Worm (Caenorhabditis elegans): ENCODE measurements around the gene W09D10.5.

W09D10.5 gene

DNA sequence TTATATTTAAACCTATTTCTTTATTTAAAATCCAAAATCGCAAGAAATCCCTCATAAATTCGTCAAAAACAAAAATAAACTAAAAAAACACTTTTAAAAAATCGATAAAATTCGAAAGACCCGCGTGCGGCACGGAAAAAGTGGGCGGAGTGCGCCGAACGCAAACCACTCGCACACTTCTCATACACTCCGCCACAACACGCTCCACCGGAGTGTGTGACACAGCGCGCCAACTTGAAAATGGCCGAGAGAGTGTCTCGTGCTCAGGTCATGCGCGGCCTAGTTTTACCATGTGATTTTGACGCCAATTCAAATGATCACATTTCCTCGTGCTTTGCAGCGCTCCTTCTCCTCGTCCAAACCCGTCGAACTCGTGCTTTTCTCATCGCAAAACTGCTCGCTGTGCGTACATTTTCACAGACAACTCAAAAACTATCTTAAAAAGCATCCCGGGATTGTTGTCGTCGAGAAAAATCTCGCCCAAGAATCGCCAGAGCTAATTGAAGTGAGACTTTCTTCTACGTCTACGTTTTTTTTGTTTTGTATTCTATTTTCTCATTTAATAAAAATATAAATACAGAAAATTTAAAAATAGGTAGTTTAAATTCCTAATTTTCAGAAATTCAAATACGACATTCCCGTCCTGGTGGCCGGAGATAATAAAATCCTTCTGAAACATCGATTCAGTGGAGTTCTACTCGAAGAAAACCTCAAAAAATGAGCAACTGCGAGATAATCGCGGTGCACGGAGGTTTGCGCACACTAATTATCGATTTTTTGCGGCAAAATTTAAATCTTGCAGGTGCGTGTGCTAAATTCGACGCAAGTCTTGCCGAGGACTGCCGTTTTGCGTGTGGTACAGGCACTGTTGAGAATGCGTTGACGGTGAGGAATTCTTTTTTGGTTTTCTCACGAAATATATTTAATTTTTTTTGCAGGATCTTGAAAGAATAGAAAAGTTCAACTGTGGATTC is 48.0 kb upstream of the W09D10.5 start, which contains the start of gene tasp-1 (continued):
- peak; percentile 96 for TF ChIP-seq snpc-1.3 (tag; optimal IDR thresholded peaks at IDR 0.05; ENCODE audit: insufficient read depth)
- TF ChIP-seq ceh-100 (GFP tag; IDR thresholded peaks at IDR 0.05) = peak; percentile 98
- peak; percentile 100 for TF ChIP-seq pbrm-1 (GFP tag; IDR thresholded peaks at IDR 0.05)
- TF ChIP-seq attf-5 (GFP tag; optimal IDR thresholded peaks at IDR 0.05) = peak; percentile 100
- TF ChIP-seq lir-1 (GFP tag; conservative IDR thresholded peaks at IDR 0.05) = peak; percentile 100
- TF ChIP-seq dpl-1 (GFP tag; optimal IDR thresholded peaks at IDR 0.05) = peak; percentile 100
- TF ChIP-seq D2030.7 (GFP tag; IDR thresholded peaks at IDR 0.05) = peak; percentile 98
- TF ChIP-seq K11D2.4 (GFP tag; IDR thresholded peaks at IDR 0.05) = peak; percentile 100
- TF ChIP-seq ceh-58 (GFP tag; IDR thresholded peaks at IDR 0.05) = peak; percentile 97
- peak; percentile 97 for TF ChIP-seq nhr-120 (GFP tag; IDR thresholded peaks at IDR 0.05)
- TF ChIP-seq C17E4.6 (GFP tag; IDR thresholded peaks at IDR 0.05) = peak; percentile 100
- TF ChIP-seq ztf-18 (tag; optimal IDR thresholded peaks at IDR 0.05) = peak; percentile 93
- peak; percentile 99 for TF ChIP-seq madf-3 (GFP tag; IDR thresholded peaks at IDR 0.05)

- TF ChIP-seq ceh-91 (GFP tag; IDR thresholded peaks at IDR 0.05) = no peak
- no peak for TF ChIP-seq xnd-1 (tag; optimal IDR thresholded peaks at IDR 0.05)
- no peak for TF ChIP-seq K12H6.12 (tag; optimal IDR thresholded peaks at IDR 0.05)
- TF ChIP-seq repo-1 (tag; optimal IDR thresholded peaks at IDR 0.05) = no peak
- TF ChIP-seq ztf-28 (GFP tag; IDR thresholded peaks at IDR 0.05) = no peak
- no peak for TF ChIP-seq unc-62 (GFP tag; optimal IDR thresholded peaks at IDR 0.05)
- TF ChIP-seq cebp-1 (GFP tag; IDR thresholded peaks at IDR 0.05) = no peak
- no peak for TF ChIP-seq cebp-1 (tag; optimal IDR thresholded peaks at IDR 0.05)
- no peak for TF ChIP-seq egl-44 (GFP tag; IDR thresholded peaks at IDR 0.05)
- TF ChIP-seq F39B2.1 (GFP tag; IDR thresholded peaks at IDR 0.05) = no peak
- no peak for TF ChIP-seq bed-1 (GFP tag; IDR thresholded peaks at IDR 0.05)
- no peak for TF ChIP-seq ceh-27 (GFP tag; optimal IDR thresholded peaks at IDR 0.05)
- TF ChIP-seq athp-1 (tag; optimal IDR thresholded peaks at IDR 0.05) = no peak
- TF ChIP-seq ceh-100 (GFP tag; IDR thresholded peaks at IDR 0.05) = no peak
- TF ChIP-seq ceh-40 (GFP tag; IDR thresholded peaks at IDR 0.05) = no peak
- TF ChIP-seq ztf-6 (GFP tag; IDR thresholded peaks at IDR 0.05) = no peak
Observed at ce11 chrIII:10758422-10758821, 47.1 kb upstream of the W09D10.5 start, which contains the start of gene K01G5.10. TSS of gene K01G5.10 (minus strand) at chrIII:10758522.

DNA sequence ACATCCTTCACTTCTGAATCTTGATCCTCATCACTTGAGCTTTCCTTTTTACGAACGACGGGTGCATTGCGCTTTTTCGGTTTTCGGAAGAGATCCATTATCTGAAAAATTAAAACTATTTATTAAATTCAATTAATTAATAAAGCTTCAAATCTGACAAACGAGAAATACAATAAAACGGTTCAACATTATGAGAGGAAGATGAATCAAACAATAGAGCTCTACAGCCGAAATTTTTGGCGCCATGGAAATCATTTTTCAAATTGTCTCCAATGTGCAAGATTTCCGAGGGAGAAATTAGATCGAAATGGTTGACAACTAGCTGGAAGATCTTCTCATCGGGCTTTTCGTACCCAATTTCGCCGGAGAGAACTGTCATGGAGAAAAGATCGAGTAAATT is 46.2 kb upstream of the W09D10.5 start, which contains the start of gene rnf-113:
Gene rnf-113 (minus strand): TSS at position 101 of the 400 bp plus-strand sequence.
- TF ChIP-seq ceh-79 (tag; optimal IDR thresholded peaks at IDR 0.05) (no peak), ceh-58 (GFP tag; IDR thresholded peaks at IDR 0.05) (no peak), die-1 (tag; optimal IDR thresholded peaks at IDR 0.05) (no peak), hmg-20 (GFP tag; IDR thresholded peaks at IDR 0.05) (no peak), chd-7 (tag; optimal IDR thresholded peaks at IDR 0.05) (no peak), nfyb-1 (GFP tag; IDR thresholded peaks at IDR 0.05) (no peak), atf-7 (tag; optimal IDR thresholded peaks at IDR 0.05) (no peak), madf-8 (GFP tag; conservative IDR thresholded peaks at IDR 0.05) (no peak), tlf-1 (GFP tag; optimal IDR thresholded peaks at IDR 0.05) (no peak), nfya-1 (tag; optimal IDR thresholded peaks at IDR 0.05; ENCODE audit: borderline replicate concordance, insufficient read depth) (no peak), bed-2 (GFP tag; IDR thresholded peaks at IDR 0.05) (no peak), mcd-1 (GFP tag; IDR thresholded peaks at IDR 0.05) (no peak), lsl-1 (GFP tag; optimal IDR thresholded peaks at IDR 0.05) (no peak), tbx-9 (tag; optimal IDR thresholded peaks at IDR 0.05; ENCODE audit: borderline replicate concordance) (no peak), K12H6.12 (tag; optimal IDR thresholded peaks at IDR 0.05) (no peak), snpc-4 (GFP tag; optimal IDR thresholded peaks at IDR 0.05) (no peak), snpc-4 (tag; optimal IDR thresholded peaks at IDR 0.05) (no peak)

All from whole organism, young adult.